Fruit fly (Drosophila melanogaster): ENCODE measurements around the gene BTBD9.

dm6 chrX:10772634-10773033 lies 4.3 kb downstream of the BTBD9 start:
- TF ChIP-seq Dll (optimal IDR thresholded peaks at IDR 0.05) (no peak), EcR (GFP tag; optimal IDR thresholded peaks at IDR 0.05) (no peak), pan (optimal IDR thresholded peaks at IDR 0.05) (no peak)

Measured in whole organism.